Worm (Caenorhabditis elegans) whole organism, early embryonic: ENCODE measurements around the gene sym-3.

Experiments
- B0310.2 ChIP-seq: sonication (generic microtip); optimal IDR thresholded peaks from 2 replicates; lab custom pipeline; 2016; ENCODE audit warnings: mild to moderate bottlenecking, missing genetic modification characterization, missing compliant biosample characterization
- aly-1 ChIP-seq: sonication (generic microtip); optimal IDR thresholded peaks from 2 replicates; lab custom pipeline; 2016; ENCODE audit warnings: missing genetic modification characterization, missing compliant biosample characterization
- ama-1 ChIP-seq: fragments of 150-350 bp; optimal IDR thresholded peaks from 2 replicates; lab custom pipeline; 2014
- ceh-13 ChIP-seq: fragments of 200-800 bp; sonication (Bioruptor generic); optimal IDR thresholded peaks from 2 replicates; lab custom pipeline; 2018; ENCODE audit warnings: mild to moderate bottlenecking, missing genetic modification characterization, missing compliant biosample characterization
- hnd-1 ChIP-seq: sonication (generic microtip); optimal IDR thresholded peaks from 2 replicates; lab custom pipeline; 2016; ENCODE audit warnings: missing genetic modification characterization, missing compliant biosample characterization
- tbx-11 ChIP-seq: fragments of 200-800 bp; sonication (Bioruptor generic); IDR thresholded peaks from 2 replicates; pipeline ENCODE4 v1.3.6; 2022; ENCODE audit warnings: missing genetic modification characterization, missing compliant biosample characterization
- tra-4 ChIP-seq: sonication (generic microtip); optimal IDR thresholded peaks from 2 replicates; lab custom pipeline; 2017; ENCODE audit warnings: missing genetic modification characterization, missing compliant biosample characterization

- TF ChIP-seq hnd-1 (tag; lab: Kevin White, UChicago), result no peak
- no peak for TF ChIP-seq ama-1 (lab: Kevin White, UChicago)
- 0 out of 2 replicates have a peak, but pooled peaks have one; percentile 50 for TF ChIP-seq tbx-11
- TF ChIP-seq aly-1, result peak; percentile 77
- peak; percentile 74 for TF ChIP-seq B0310.2
- TF ChIP-seq ceh-13 (GFP tag; lab: Kevin White, UChicago), result peak; percentile 26
- no peak for TF ChIP-seq tra-4 (tag; lab: Kevin White, UChicago)
Observed at ce11 chrX:5811997-5812562, 38.5 kb downstream of the sym-3 start.
